Worm (Caenorhabditis elegans) whole organism, mixed stage, embryonic: Measurements from ENCODE around the gene T27E7.1.

Experiments
- M03D4.4 ChIP-seq: sonication (generic microtip); optimal IDR thresholded peaks from 2 replicates; lab custom pipeline; 2017; ENCODE audit warnings: mild to moderate bottlenecking, missing genetic modification characterization, missing compliant biosample characterization
- bed-3 ChIP-seq: fragments of 200-800 bp; sonication (Bioruptor generic); optimal IDR thresholded peaks from 3 replicates; lab custom pipeline; 2018; ENCODE audit warnings: mild to moderate bottlenecking, missing genetic modification characterization, moderate library complexity, missing compliant biosample characterization
- blmp-1 ChIP-seq: fragments of 150-350 bp; optimal IDR thresholded peaks from 2 replicates; lab custom pipeline; 2014; ENCODE audit warnings: missing biosample characterization, missing genetic modification characterization
- ceh-39 ChIP-seq: fragments of 150-350 bp; optimal IDR thresholded peaks from 2 replicates; lab custom pipeline; 2014; ENCODE audit warnings: missing biosample characterization, missing genetic modification characterization
- ceh-43 ChIP-seq: fragments of 200-800 bp; sonication (Bioruptor generic); optimal IDR thresholded peaks from 2 replicates; lab custom pipeline; 2018; ENCODE audit warnings: mild to moderate bottlenecking, missing genetic modification characterization, moderate library complexity, missing compliant biosample characterization
- ceh-83 ChIP-seq: fragments of 200-800 bp; sonication (Bioruptor generic); optimal IDR thresholded peaks from 2 replicates; lab custom pipeline; 2018; ENCODE audit warnings: mild to moderate bottlenecking, missing genetic modification characterization, missing compliant biosample characterization
- ces-1 ChIP-seq: fragments of 150-350 bp; optimal IDR thresholded peaks from 2 replicates; lab custom pipeline; 2014; ENCODE audit warnings: missing biosample characterization, missing genetic modification reagents, missing genetic modification characterization
- cnd-1 ChIP-seq: fragments of 200-800 bp; sonication (Bioruptor generic); optimal IDR thresholded peaks from 2 replicates; lab custom pipeline; 2018; ENCODE audit warnings: mild to moderate bottlenecking, missing genetic modification characterization, missing compliant biosample characterization
- drap-1 ChIP-seq: fragments of 200-800 bp; sonication (Bioruptor generic); optimal IDR thresholded peaks from 3 replicates; lab custom pipeline; 2018; ENCODE audit warnings: mild to moderate bottlenecking, missing genetic modification characterization, missing compliant biosample characterization
- elt-1 ChIP-seq: sonication (generic microtip); optimal IDR thresholded peaks from 2 replicates; lab custom pipeline; 2017; ENCODE audit warnings: missing genetic modification characterization, mild to moderate bottlenecking, missing compliant biosample characterization, antibody characterized with exemption, moderate library complexity, borderline replicate concordance; ENCODE audit not compliant: insufficient read depth
- flh-1 ChIP-seq: fragments of 200-800 bp; sonication (Bioruptor generic); optimal IDR thresholded peaks from 2 replicates; lab custom pipeline; 2018; ENCODE audit warnings: mild to moderate bottlenecking, missing genetic modification characterization, moderate library complexity, missing compliant biosample characterization
- ham-2 ChIP-seq: fragments of 200-800 bp; sonication (Bioruptor generic); optimal IDR thresholded peaks from 2 replicates; lab custom pipeline; 2018; ENCODE audit warnings: mild to moderate bottlenecking, missing genetic modification characterization, missing compliant biosample characterization
- hlh-1 ChIP-seq: fragments of 150-350 bp; optimal IDR thresholded peaks from 2 replicates; lab custom pipeline; 2014; ENCODE audit warnings: missing biosample characterization, missing genetic modification reagents, missing genetic modification characterization
- lin-13 ChIP-seq: fragments of 150-350 bp; optimal IDR thresholded peaks from 2 replicates; lab custom pipeline; 2014; ENCODE audit warnings: missing biosample characterization, missing genetic modification characterization
- lsy-2 ChIP-seq: fragments of 150-350 bp; optimal IDR thresholded peaks from 2 replicates; lab custom pipeline; 2014; ENCODE audit warnings: missing biosample characterization, missing genetic modification characterization
- mab-5 ChIP-seq: fragments of 150-350 bp; optimal IDR thresholded peaks from 2 replicates; lab custom pipeline; 2014; ENCODE audit warnings: missing biosample characterization, missing genetic modification characterization
- nhr-12 ChIP-seq: fragments of 150-350 bp; optimal IDR thresholded peaks from 2 replicates; lab custom pipeline; 2014; ENCODE audit warnings: missing biosample characterization, missing genetic modification characterization
- nhr-2 ChIP-seq: fragments of 150-350 bp; optimal IDR thresholded peaks from 2 replicates; lab custom pipeline; 2014; ENCODE audit warnings: missing biosample characterization, missing genetic modification characterization
- nhr-237 ChIP-seq: fragments of 150-350 bp; optimal IDR thresholded peaks from 2 replicates; lab custom pipeline; 2014; ENCODE audit warnings: missing biosample characterization, missing genetic modification characterization
- nhr-28 ChIP-seq: fragments of 150-350 bp; optimal IDR thresholded peaks from 2 replicates; lab custom pipeline; 2014; ENCODE audit warnings: missing biosample characterization, missing genetic modification characterization
- nhr-76 ChIP-seq: sonication (generic microtip); optimal IDR thresholded peaks from 2 replicates; lab custom pipeline; 2017; ENCODE audit warnings: missing biosample characterization, missing genetic modification characterization
- sem-2 ChIP-seq: fragments of 200-800 bp; sonication (Bioruptor generic); optimal IDR thresholded peaks from 2 replicates; lab custom pipeline; 2018; ENCODE audit warnings: mild to moderate bottlenecking, missing genetic modification characterization, missing compliant biosample characterization
- snpc-4 ChIP-seq: fragments of 150-350 bp; optimal IDR thresholded peaks from 2 replicates; lab custom pipeline; 2014; ENCODE audit warnings: missing biosample characterization, missing genetic modification characterization
- sptf-1 ChIP-seq: sonication (generic microtip); optimal IDR thresholded peaks from 2 replicates; lab custom pipeline; 2017; ENCODE audit warnings: mild to moderate bottlenecking, missing genetic modification characterization, moderate library complexity, missing compliant biosample characterization
- tbx-8 ChIP-seq: fragments of 200-800 bp; sonication (Bioruptor generic); optimal IDR thresholded peaks from 2 replicates; lab custom pipeline; 2018; ENCODE audit warnings: mild to moderate bottlenecking, missing genetic modification characterization, moderate library complexity, missing compliant biosample characterization
- unc-120 ChIP-seq: sonication (generic microtip); optimal IDR thresholded peaks from 2 replicates; lab custom pipeline; 2017; ENCODE audit warnings: missing genetic modification characterization, missing compliant biosample characterization; ENCODE audit not compliant: poor library complexity, severe bottlenecking
- unc-39 ChIP-seq: fragments of 150-350 bp; optimal IDR thresholded peaks from 2 replicates; lab custom pipeline; 2014; ENCODE audit warnings: missing biosample characterization, missing genetic modification characterization
- unc-62 ChIP-seq: fragments of 150-350 bp; optimal IDR thresholded peaks from 2 replicates; lab custom pipeline; 2014; ENCODE audit warnings: missing biosample characterization, missing genetic modification reagents, missing genetic modification characterization
- zip-8 ChIP-seq: fragments of 150-350 bp; optimal IDR thresholded peaks from 2 replicates; lab custom pipeline; 2014; ENCODE audit warnings: missing biosample characterization, missing genetic modification characterization
- ztf-11 ChIP-seq: fragments of 150-350 bp; optimal IDR thresholded peaks from 2 replicates; lab custom pipeline; 2014; ENCODE audit warnings: missing biosample characterization, missing genetic modification characterization

T27E7.1 gene

DNA sequence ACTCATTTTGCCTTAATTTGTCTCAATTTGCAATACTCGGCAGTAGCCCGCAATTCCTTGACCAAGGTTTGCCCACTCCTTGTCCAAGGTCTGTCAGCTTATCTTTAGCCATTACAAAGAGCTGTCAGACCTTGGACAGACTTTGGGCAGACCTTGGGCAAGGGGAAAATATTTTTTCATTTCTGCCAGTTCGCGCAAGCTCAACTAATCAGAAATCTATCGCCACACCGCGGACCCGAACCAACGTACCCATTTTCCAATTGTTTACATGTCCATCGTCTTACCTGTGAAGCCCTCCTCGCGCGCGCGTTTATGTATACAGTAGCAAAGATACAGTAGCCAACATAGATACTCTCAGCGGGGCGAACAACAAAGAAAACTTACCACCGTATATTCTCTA, 4.4 kb upstream of the T27E7.1 start:
- TF ChIP-seq nhr-28 = no peak
- no peak for TF ChIP-seq sem-2 (GFP tag; lab: Kevin White, UChicago)
- TF ChIP-seq nhr-237 = no peak
- TF ChIP-seq elt-1 (tag; lab: Kevin White, UChicago) = no peak

DNA sequence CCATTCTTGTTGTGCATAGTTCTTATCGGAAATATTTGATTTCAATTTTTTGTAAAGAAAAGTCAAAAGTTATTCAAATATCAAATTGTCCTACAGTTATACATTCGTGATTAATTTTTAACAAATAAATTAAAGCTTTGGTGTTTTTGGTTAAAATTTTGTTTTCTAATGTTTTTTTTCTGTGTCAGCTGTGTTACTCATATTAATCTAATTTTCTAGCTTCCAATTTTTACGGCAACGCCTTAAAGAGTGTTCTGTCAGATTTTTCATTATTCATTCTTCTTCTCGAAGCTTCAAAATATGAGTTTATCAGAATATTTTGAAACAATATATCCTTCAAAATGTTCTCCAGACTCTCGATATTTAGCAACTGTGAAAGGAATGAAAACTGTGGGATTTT, 4.0 kb downstream of the T27E7.1 start, which contains the start of gene srh-63:
Gene srh-63 (plus strand): TSS at position 301 of the 400 bp plus-strand sequence.
- TF ChIP-seq sem-2 (GFP tag; lab: Kevin White, UChicago) = no peak

DNA sequence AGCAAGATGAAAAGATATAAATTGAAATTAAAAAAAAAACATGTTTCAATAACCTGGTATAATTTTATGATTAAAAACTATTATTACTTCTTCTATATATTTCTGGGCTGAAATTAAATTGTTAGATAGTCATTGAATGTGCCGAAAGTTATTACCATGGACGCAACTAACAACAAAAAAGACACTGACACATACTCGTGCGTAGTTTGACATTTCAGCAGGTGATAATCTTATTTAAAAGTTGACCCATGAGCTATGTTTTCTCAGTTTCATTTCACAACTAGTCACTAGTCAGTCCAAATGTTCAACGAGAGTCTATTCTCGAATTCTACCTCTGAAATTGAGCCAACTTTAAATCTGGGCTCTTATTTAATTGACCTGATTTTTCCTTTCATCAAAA, 9.2 kb downstream of the T27E7.1 start, which contains the start of gene T27E7.3:
Gene T27E7.3 (plus strand): TSS at position 301 of the 400 bp plus-strand sequence.
- TF ChIP-seq unc-120 (tag; lab: Kevin White, UChicago) (no peak), nhr-76 (tag; lab: Kevin White, UChicago) (no peak), ceh-43 (GFP tag; lab: Kevin White, UChicago) (no peak), sptf-1 (tag; lab: Kevin White, UChicago) (no peak), sem-2 (GFP tag; lab: Kevin White, UChicago) (no peak), bed-3 (GFP tag; lab: Kevin White, UChicago) (no peak), nhr-28 (no peak), nhr-12 (tag; lab: Kevin White, UChicago) (no peak), ztf-11 (tag; lab: Kevin White, UChicago) (no peak), hlh-1 (tag; lab: Kevin White, UChicago) (no peak), ces-1 (no peak), drap-1 (no peak), unc-62 (GFP tag; lab: Kevin White, UChicago) (no peak), snpc-4 (tag; lab: Kevin White, UChicago) (no peak), ham-2 (no peak)

ce11 chrIV:14530031-14530430, 10.5 kb downstream of the T27E7.1 start:
- no peak for TF ChIP-seq drap-1
- no peak for TF ChIP-seq mab-5 (tag; lab: Kevin White, UChicago)
- no peak for TF ChIP-seq blmp-1 (tag; lab: Kevin White, UChicago)
- no peak for TF ChIP-seq M03D4.4 (tag; lab: Kevin White, UChicago)
- no peak for TF ChIP-seq sptf-1 (tag; lab: Kevin White, UChicago)
- no peak for TF ChIP-seq ham-2

DNA sequence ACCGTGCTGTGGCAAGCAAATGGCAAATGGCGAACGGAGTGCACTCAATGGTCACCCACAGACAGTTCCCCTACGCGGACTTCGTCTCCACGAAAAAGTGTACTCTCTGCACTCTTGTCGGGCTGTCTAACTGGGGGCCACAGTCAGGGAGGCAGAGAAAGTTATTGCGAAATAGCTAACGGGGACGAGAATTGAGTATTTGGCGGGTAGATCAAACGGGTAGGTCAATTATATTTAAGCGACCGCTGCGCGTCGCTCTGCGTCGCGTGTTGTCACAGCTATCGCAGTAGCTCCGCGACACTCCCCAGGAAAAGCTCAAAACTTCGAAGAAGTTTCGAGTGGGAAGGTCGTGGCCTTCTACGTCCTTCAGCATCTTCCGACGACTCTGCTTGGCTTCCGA, 12.8 kb downstream of the T27E7.1 start:
- no peak for TF ChIP-seq tbx-8
- no peak for TF ChIP-seq ces-1
- TF ChIP-seq blmp-1 (tag; lab: Kevin White, UChicago) = peak; percentile 9

ce11 chrIV:14534967-14535366, 15.4 kb downstream of the T27E7.1 start, which contains the start of gene T27E7.4:
T27E7.4 (minus strand) TSS chrIV:14535067.
- TF ChIP-seq ztf-11 (tag; lab: Kevin White, UChicago) (no peak), ham-2 (no peak), sptf-1 (tag; lab: Kevin White, UChicago) (no peak), nhr-2 (tag; lab: Kevin White, UChicago) (no peak), lsy-2 (tag; lab: Kevin White, UChicago) (no peak), unc-39 (no peak), cnd-1 (tag; lab: Kevin White, UChicago) (no peak), unc-62 (GFP tag; lab: Kevin White, UChicago) (no peak), nhr-237 (no peak), flh-1 (no peak), zip-8 (no peak), ceh-83 (GFP tag; lab: Kevin White, UChicago) (no peak), hlh-1 (tag; lab: Kevin White, UChicago) (no peak), ces-1 (no peak), nhr-28 (no peak), lin-13 (tag; lab: Kevin White, UChicago) (no peak), drap-1 (no peak), ceh-39 (tag; lab: Kevin White, UChicago) (no peak), blmp-1 (tag; lab: Kevin White, UChicago) (no peak)
